Worm (Caenorhabditis elegans) whole organism, midembryonic: Measurements from ENCODE around the gene gcs-1.

ENCODE experiments used
- T22C8.4 ChIP-seq: fragments of 200-800 bp; sonication (Bioruptor generic); IDR thresholded peaks from 2 replicates; pipeline ENCODE4 v1.3.6; 2022; ENCODE audit warnings: missing genetic modification characterization, missing compliant biosample characterization
- cog-1 ChIP-seq: sonication (generic microtip); optimal IDR thresholded peaks from 2 replicates; lab custom pipeline; 2016; ENCODE audit warnings: missing genetic modification characterization, missing compliant biosample characterization
- flt-1 ChIP-seq: fragments of 200-800 bp; sonication (Bioruptor generic); IDR thresholded peaks from 2 replicates; pipeline ENCODE4 v1.3.6; 2022; ENCODE audit warnings: missing genetic modification characterization, missing compliant biosample characterization
- klf-2 ChIP-seq: fragments of 200-800 bp; sonication (Bioruptor generic); conservative IDR thresholded peaks from 2 replicates; pipeline ENCODE4 v1.3.6; 2022; ENCODE audit warnings: missing genetic modification reagents, missing genetic modification characterization, missing compliant biosample characterization
- med-1 ChIP-seq: sonication (generic microtip); optimal IDR thresholded peaks from 2 replicates; lab custom pipeline; 2017; ENCODE audit warnings: missing genetic modification characterization, mild to moderate bottlenecking, missing compliant biosample characterization, antibody characterized with exemption, missing genetic modification reagents; ENCODE audit not compliant: insufficient read depth
- ref-1 ChIP-seq: fragments of 200-800 bp; sonication (Bioruptor generic); conservative IDR thresholded peaks from 2 replicates; pipeline ENCODE4 v1.3.6; 2022; ENCODE audit warnings: missing genetic modification reagents, missing genetic modification characterization, missing compliant biosample characterization
- tab-1 ChIP-seq: fragments of 200-800 bp; sonication (Bioruptor generic); IDR thresholded peaks from 2 replicates; pipeline ENCODE4 v1.3.6; 2022; ENCODE audit warnings: missing genetic modification characterization, missing compliant biosample characterization
- ztf-23 ChIP-seq: fragments of 200-800 bp; sonication (Bioruptor generic); IDR thresholded peaks from 2 replicates; pipeline ENCODE4 v1.3.6; 2022; ENCODE audit warnings: missing genetic modification reagents, missing genetic modification characterization, missing compliant biosample characterization
- ztf-29 ChIP-seq: fragments of 200-800 bp; sonication (Bioruptor generic); IDR thresholded peaks from 2 replicates; pipeline ENCODE4 v1.3.6; 2022; ENCODE audit warnings: missing genetic modification reagents, missing genetic modification characterization, missing compliant biosample characterization

The gcs-1 gene

DNA sequence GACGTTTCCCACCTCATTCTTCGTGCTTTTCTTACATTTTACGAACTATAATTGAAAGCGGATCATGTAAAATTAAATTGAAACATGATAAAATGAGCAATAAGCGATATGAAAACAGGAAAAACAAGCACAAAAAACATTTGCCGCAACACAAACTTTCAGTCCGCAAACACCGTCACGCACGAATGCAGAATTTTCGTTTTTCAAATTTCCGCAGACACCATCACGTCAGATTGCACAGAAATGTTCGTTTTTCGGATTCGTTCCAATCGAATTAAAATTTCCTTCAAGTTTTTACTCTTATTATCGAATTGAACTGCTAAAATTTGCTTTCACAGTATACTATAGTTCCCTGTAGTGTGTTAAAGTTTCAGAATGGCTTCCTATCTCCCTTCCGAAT is 16.5 kb upstream of the gcs-1 start, which contains the start of gene chmp-7:
Gene chmp-7, plus strand, starts transcription at position 369 of the 400 bp plus-strand sequence.
- TF ChIP-seq tab-1: no peak
- no peak for TF ChIP-seq ztf-29 (GFP tag; lab: Robert Waterston, UW)
- TF ChIP-seq med-1 (GFP tag; lab: Kevin White, UChicago): no peak
- peak; percentile 18 for TF ChIP-seq cog-1 (tag; lab: Kevin White, UChicago)
- peak; percentile 69; the same call in 1 of the 2 replicates for TF ChIP-seq flt-1
- no peak for TF ChIP-seq ref-1 (GFP tag; lab: Robert Waterston, UW)
- TF ChIP-seq klf-2: no peak
- TF ChIP-seq T22C8.4: no peak
- TF ChIP-seq ztf-23 (GFP tag; lab: Robert Waterston, UW): 0 out of 2 replicates have a peak, but pooled peaks have one; percentile 53

DNA sequence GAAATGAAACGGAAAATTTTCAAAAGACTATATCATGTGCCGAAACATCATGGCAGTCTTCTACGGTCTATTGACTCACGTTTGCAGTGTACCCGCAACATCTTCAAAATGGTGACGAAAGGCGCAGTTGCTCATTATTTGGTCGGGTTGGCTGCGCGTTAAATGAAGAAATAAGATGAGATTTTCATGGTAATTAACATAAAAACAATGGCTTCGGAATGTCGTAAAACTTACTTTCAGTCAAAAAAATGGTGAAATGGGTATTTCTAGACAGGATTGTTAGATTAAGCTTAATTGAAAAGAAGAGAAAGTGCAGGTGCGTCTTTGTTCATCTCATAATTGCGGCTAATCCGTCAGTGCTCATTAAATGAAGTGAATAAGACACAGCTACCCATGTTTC is 15.5 kb upstream of the gcs-1 start, which contains the start of gene T24B8.7:
Gene T24B8.7, minus strand, starts transcription at position 101 of the 400 bp plus-strand sequence.
- TF ChIP-seq tab-1: no peak
- TF ChIP-seq cog-1 (tag; lab: Kevin White, UChicago): no peak
- TF ChIP-seq flt-1: no peak
- no peak for TF ChIP-seq med-1 (GFP tag; lab: Kevin White, UChicago)
- no peak for TF ChIP-seq ztf-23 (GFP tag; lab: Robert Waterston, UW)
- TF ChIP-seq ref-1 (GFP tag; lab: Robert Waterston, UW): no peak
- no peak for TF ChIP-seq T22C8.4
- TF ChIP-seq klf-2: no peak
- TF ChIP-seq ztf-29 (GFP tag; lab: Robert Waterston, UW): no peak

DNA sequence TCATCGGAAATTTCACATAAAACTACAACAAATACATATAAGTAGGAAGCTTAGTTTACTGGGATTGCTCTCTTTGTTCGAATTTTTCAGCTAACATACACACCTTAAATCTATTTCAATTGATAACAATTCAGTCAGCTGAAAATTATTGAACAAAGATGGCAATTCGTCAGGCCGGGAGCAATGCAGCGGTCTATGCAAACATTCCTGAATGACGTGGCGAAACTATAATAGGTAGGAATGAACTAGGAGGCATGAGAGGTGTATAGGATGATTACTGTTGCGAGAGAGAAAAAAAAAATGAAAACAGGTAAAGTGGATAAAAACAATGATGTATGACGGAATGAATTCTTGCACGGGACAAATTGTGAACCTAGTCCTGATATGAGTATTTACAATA is 4.0 kb upstream of the gcs-1 start:
- TF ChIP-seq klf-2 (no peak), ztf-23 (GFP tag; lab: Robert Waterston, UW) (no peak), med-1 (GFP tag; lab: Kevin White, UChicago) (no peak), tab-1 (no peak), T22C8.4 (no peak), ztf-29 (GFP tag; lab: Robert Waterston, UW) (no peak), ref-1 (GFP tag; lab: Robert Waterston, UW) (no peak), flt-1 (no peak), cog-1 (tag; lab: Kevin White, UChicago) (no peak)

DNA sequence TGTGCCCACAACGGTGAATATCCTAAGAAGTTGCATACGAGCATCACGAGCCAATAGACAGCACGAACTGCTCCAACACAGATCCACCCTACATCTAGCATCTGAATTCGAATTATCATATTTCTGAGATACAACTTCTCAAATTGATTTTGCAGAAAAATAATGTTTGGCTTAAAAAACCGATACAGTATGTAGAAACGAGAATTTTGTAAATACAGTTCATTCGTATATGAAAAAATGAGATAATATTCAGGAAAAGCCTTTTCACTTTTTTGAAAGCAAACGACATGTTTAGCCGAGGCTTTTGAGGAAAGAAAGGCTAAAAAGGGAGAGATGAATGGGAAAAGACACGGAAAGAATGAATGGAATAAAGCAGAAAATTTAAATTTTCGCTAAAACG is 3.2 kb upstream of the gcs-1 start, which contains the start of gene F37B12.3:
Gene F37B12.3, minus strand, starts transcription at position 101 of the 400 bp plus-strand sequence.
- TF ChIP-seq flt-1 (no peak), ref-1 (GFP tag; lab: Robert Waterston, UW) (no peak), tab-1 (no peak), T22C8.4 (no peak), cog-1 (tag; lab: Kevin White, UChicago) (no peak), ztf-23 (GFP tag; lab: Robert Waterston, UW) (no peak), ztf-29 (GFP tag; lab: Robert Waterston, UW) (no peak), med-1 (GFP tag; lab: Kevin White, UChicago) (no peak), klf-2 (no peak)

DNA sequence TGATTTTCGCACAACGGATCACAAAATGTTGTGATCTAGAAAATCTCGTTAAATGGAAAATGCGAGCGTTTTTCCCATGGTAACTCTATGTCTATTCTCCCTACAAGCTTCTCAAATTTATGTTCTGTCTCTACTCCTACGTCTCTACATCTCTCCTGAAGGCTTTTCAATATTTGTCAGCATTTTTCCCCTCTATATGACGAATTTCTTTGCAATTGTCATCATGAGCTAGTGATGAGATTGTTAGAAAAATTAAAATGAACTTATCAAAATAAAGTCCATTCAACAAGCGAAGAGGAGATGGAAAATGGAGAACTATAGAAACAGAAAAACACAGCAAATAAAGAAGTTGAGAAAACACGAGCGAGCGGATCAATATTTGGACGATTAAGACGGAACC is 635 bp upstream of the gcs-1 start:
- TF ChIP-seq ztf-29 (GFP tag; lab: Robert Waterston, UW) (no peak), ztf-23 (GFP tag; lab: Robert Waterston, UW) (no peak), T22C8.4 (no peak), cog-1 (tag; lab: Kevin White, UChicago) (no peak), klf-2 (no peak), ref-1 (GFP tag; lab: Robert Waterston, UW) (no peak), flt-1 (no peak), tab-1 (no peak), med-1 (GFP tag; lab: Kevin White, UChicago) (no peak)

DNA sequence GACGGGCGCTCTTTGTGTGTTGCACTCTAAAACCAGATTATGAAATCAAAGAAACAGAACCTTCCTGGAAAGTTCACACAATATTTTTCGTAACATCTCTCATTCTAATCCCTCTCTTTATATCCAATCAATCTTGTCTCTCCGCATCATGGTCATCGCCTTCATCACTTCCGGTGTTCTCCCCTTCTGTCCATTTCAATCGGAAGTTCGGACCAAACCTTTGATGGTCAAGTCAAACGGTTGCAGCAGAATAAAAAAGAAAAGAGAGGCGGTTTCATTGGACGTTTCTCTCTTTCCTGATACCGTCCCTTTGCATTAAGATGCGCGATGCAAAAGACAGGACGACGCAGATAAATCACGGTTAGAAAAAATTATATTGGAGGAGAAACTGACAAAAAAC is 5.1 kb downstream of the gcs-1 start:
- TF ChIP-seq ztf-29 (GFP tag; lab: Robert Waterston, UW) (no peak), klf-2 (no peak), cog-1 (tag; lab: Kevin White, UChicago) (no peak), T22C8.4 (no peak), tab-1 (no peak), med-1 (GFP tag; lab: Kevin White, UChicago) (no peak), ztf-23 (GFP tag; lab: Robert Waterston, UW) (no peak), ref-1 (GFP tag; lab: Robert Waterston, UW) (no peak), flt-1 (no peak)

DNA sequence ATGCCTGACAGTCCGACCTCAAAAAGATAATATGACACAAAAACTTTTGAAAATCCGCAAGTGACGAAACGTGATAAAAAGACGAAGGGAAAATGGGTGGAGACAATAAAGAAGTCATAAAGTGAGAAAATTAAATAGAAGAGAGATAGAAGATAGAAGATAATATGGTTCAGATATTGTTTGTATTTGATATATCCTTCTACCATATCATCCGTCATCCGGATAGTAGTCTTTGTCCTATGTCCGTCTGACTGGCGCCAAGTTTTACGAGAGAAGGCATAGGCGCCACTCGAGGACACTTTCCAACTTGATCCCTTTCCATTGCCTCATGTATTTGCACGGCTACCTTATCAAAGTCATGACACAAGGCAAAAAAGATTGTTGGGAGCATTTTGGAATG is 6.2 kb downstream of the gcs-1 start:
- TF ChIP-seq tab-1: no peak
- no peak for TF ChIP-seq ref-1 (GFP tag; lab: Robert Waterston, UW)
- no peak for TF ChIP-seq med-1 (GFP tag; lab: Kevin White, UChicago)
- no peak for TF ChIP-seq ztf-23 (GFP tag; lab: Robert Waterston, UW)
- no peak for TF ChIP-seq flt-1
- no peak for TF ChIP-seq cog-1 (tag; lab: Kevin White, UChicago)
- TF ChIP-seq ztf-29 (GFP tag; lab: Robert Waterston, UW): no peak
- TF ChIP-seq klf-2: no peak
- no peak for TF ChIP-seq T22C8.4

DNA sequence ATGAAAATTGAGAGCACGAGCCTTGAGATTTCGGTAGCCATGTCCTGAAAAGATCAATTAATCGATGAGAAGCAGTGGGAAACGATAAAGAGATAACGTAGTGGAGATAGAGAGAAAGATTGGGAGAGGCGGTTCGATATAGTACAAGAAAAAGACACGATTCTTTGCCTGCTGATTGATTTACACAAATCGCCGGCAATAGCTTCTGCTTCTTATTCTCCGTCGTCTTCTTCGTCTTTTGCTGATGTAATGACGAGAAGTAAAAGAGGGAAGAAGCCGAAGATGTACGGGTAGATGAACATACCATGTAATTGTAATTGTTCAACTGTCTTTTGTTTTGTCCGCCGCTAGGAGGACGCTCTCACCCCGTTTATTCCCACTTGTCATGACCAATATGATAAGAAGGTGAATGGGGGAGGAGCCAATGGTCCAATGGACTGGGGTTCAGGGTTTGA is 8.9 kb downstream of the gcs-1 start, which contains the start of gene F37B12.1:
Gene F37B12.1, minus strand, starts transcription at position 51 of the 455 bp plus-strand sequence.
- TF ChIP-seq T22C8.4 (no peak), flt-1 (no peak), cog-1 (tag; lab: Kevin White, UChicago) (no peak), ref-1 (GFP tag; lab: Robert Waterston, UW) (no peak), ztf-23 (GFP tag; lab: Robert Waterston, UW) (no peak), med-1 (GFP tag; lab: Kevin White, UChicago) (no peak), tab-1 (no peak), ztf-29 (GFP tag; lab: Robert Waterston, UW) (no peak), klf-2 (no peak)

DNA sequence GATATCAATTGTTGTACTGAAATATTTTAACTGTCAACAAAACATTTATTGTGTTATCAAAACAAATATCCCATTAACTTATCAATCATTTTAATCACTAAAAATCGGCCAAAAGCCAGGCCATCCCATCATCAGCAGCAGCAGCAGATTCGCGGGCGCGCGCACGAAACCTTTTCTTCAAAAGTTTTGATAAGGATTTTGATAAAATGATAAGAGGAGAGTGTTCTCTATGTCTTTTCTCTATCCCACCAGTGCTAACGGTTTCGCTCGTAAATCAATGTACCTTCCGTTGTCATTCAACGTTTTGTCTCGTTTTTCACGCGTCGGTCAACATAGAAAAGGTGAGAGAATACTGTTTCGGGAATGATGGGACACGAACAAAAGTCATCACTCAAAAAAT is 10.0 kb downstream of the gcs-1 start:
- TF ChIP-seq ztf-29 (GFP tag; lab: Robert Waterston, UW): no peak
- TF ChIP-seq ztf-23 (GFP tag; lab: Robert Waterston, UW): no peak
- TF ChIP-seq med-1 (GFP tag; lab: Kevin White, UChicago): no peak

DNA sequence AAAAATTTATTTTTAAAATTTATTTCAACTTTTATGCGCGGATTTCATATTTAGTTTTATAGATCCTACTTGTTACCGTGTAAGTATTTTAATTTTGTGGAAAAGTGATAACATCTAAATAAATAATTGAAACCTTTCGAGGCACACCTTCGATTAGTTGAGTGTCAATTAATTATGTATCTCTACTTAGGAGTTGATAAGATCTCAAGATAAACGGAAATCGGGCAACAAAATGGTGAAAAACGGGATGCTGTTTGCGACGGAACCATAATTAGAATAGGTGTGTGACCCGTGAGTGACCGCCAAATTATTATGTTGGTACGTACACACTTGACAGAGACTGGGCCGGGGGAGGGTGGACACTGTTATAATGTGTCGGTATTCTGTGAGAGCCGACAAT is 11.8 kb downstream of the gcs-1 start:
- TF ChIP-seq ztf-29 (GFP tag; lab: Robert Waterston, UW) (no peak), T22C8.4 (no peak), klf-2 (no peak), cog-1 (tag; lab: Kevin White, UChicago) (no peak), ref-1 (GFP tag; lab: Robert Waterston, UW) (no peak), tab-1 (no peak), ztf-23 (GFP tag; lab: Robert Waterston, UW) (no peak)
